Worm (Caenorhabditis elegans): ENCODE data around the gene sas-5.

Gene sas-5

DNA sequence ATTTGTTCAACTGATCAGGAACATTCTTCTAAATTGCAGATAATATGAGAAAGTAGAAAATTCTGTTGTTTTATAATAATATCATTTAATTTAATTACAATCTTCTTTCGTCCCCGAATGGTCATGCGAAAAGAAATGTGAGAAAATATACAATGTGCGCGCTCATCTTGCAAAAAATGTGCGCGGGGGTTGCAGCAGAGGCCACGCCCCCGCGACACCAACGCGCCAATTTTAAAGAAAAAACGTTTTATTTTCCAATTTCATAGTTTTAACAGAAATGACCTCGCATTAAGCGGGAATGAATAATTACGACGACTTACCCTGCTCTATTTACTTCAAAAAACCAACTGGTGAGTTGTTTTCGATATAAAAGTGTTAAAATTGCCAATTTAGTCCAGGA lies at the start of gene sas-5:
TSS of gene sas-5 (plus strand) at position 257 of the 400 bp plus-strand sequence.
- peak; percentile 79 for TF ChIP-seq ceh-19 (GFP tag; optimal IDR thresholded peaks at IDR 0.05)
- TF ChIP-seq sdc-2 (tag; optimal IDR thresholded peaks at IDR 0.05) = no peak
- TF ChIP-seq ahr-1 (tag; optimal IDR thresholded peaks at IDR 0.05) = peak; percentile 62
- peak; percentile 8 for TF ChIP-seq mec-3 (tag; optimal IDR thresholded peaks at IDR 0.05; ENCODE audit: borderline replicate concordance)
- peak; percentile 51 for TF ChIP-seq fkh-10 (GFP tag; optimal IDR thresholded peaks at IDR 0.05)
- peak; percentile 85 for TF ChIP-seq ceh-14 (tag; optimal IDR thresholded peaks at IDR 0.05)
- TF ChIP-seq F13H6.1 (tag; optimal IDR thresholded peaks at IDR 0.05) = peak; percentile 59
- peak; percentile 6 for TF ChIP-seq pax-1 (tag; optimal IDR thresholded peaks at IDR 0.05)
- peak; percentile 49 for TF ChIP-seq ets-4 (tag; optimal IDR thresholded peaks at IDR 0.05)
- TF ChIP-seq hlh-13 (GFP tag; optimal IDR thresholded peaks at IDR 0.05) = peak; percentile 5
- peak; percentile 66 for TF ChIP-seq lin-11 (tag; optimal IDR thresholded peaks at IDR 0.05)
- TF ChIP-seq ceh-30 (tag; optimal IDR thresholded peaks at IDR 0.05) = no peak
- TF ChIP-seq unc-55 (GFP tag; optimal IDR thresholded peaks at IDR 0.05) = no peak
- peak; percentile 77 for TF ChIP-seq ceh-45 (GFP tag; IDR thresholded peaks at IDR 0.05)
- peak; percentile 40 for TF ChIP-seq ceh-9 (tag; optimal IDR thresholded peaks at IDR 0.05)
- peak; percentile 17 for TF ChIP-seq ceh-48 (tag; optimal IDR thresholded peaks at IDR 0.05)
- TF ChIP-seq pat-9 (tag; optimal IDR thresholded peaks at IDR 0.05) = peak; percentile 74
- TF ChIP-seq pqm-1 (tag; optimal IDR thresholded peaks at IDR 0.05) = no peak
- peak; percentile 36 for TF ChIP-seq hlh-6 (tag; optimal IDR thresholded peaks at IDR 0.05)
- TF ChIP-seq tbx-7 (tag; optimal IDR thresholded peaks at IDR 0.05) = peak; percentile 21
- no peak for TF ChIP-seq ceh-18 (tag; optimal IDR thresholded peaks at IDR 0.05)
- TF ChIP-seq pha-2 (tag; optimal IDR thresholded peaks at IDR 0.05) = peak; percentile 62
- peak; percentile 79 for TF ChIP-seq gmeb-2 (tag; optimal IDR thresholded peaks at IDR 0.05)
- peak; percentile 83 for TF ChIP-seq fax-1 (tag; optimal IDR thresholded peaks at IDR 0.05)
- peak; percentile 73 for TF ChIP-seq ref-2 (tag; optimal IDR thresholded peaks at IDR 0.05)
- TF ChIP-seq elt-4 (tag; optimal IDR thresholded peaks at IDR 0.05) = no peak
- TF ChIP-seq ztf-16 (tag; optimal IDR thresholded peaks at IDR 0.05) = peak; percentile 80
- peak; percentile 42 for TF ChIP-seq unc-42 (tag; optimal IDR thresholded peaks at IDR 0.05)
- TF ChIP-seq madf-2 (tag; optimal IDR thresholded peaks at IDR 0.05) = peak; percentile 75
- TF ChIP-seq ama-1 (optimal IDR thresholded peaks at IDR 0.05) = no peak
- peak; percentile 79 for TF ChIP-seq K09A11.1 (tag; optimal IDR thresholded peaks at IDR 0.05; ENCODE audit: insufficient read depth)
- peak; percentile 87 for TF ChIP-seq tbx-2 (tag; optimal IDR thresholded peaks at IDR 0.05)
- TF ChIP-seq C08G9.2 (tag; optimal IDR thresholded peaks at IDR 0.05) = peak; percentile 71
- peak; percentile 35; the same call in 1 of the 2 replicates for TF ChIP-seq sox-2 (GFP tag; IDR thresholded peaks at IDR 0.05)
- peak; percentile 80 for TF ChIP-seq C38D4.7 (GFP tag; optimal IDR thresholded peaks at IDR 0.05)
- peak; percentile 66 for TF ChIP-seq zip-5 (tag; optimal IDR thresholded peaks at IDR 0.05)
- TF ChIP-seq K02D7.2 (tag; optimal IDR thresholded peaks at IDR 0.05) = peak; percentile 57
- TF ChIP-seq Y22D7AL.16 (tag; optimal IDR thresholded peaks at IDR 0.05) = peak; percentile 77
- peak; percentile 49 for TF ChIP-seq nhr-232 (tag; optimal IDR thresholded peaks at IDR 0.05)
- TF ChIP-seq hlh-30 (tag; optimal IDR thresholded peaks at IDR 0.05; ENCODE audit: insufficient read depth) = peak; percentile 13
- TF ChIP-seq eyg-1 (tag; optimal IDR thresholded peaks at IDR 0.05) = peak; percentile 65
- TF ChIP-seq ttx-3 (tag; optimal IDR thresholded peaks at IDR 0.05) = peak; percentile 85
- peak; percentile 60 for TF ChIP-seq T23F11.4 (GFP tag; optimal IDR thresholded peaks at IDR 0.05)
- TF ChIP-seq pag-3 (tag; optimal IDR thresholded peaks at IDR 0.05; ENCODE audit: borderline replicate concordance) = no peak
- TF ChIP-seq syd-9 (tag; optimal IDR thresholded peaks at IDR 0.05) = peak; percentile 62
- TF ChIP-seq dmd-4 (tag; optimal IDR thresholded peaks at IDR 0.05; ENCODE audit: borderline replicate concordance) = peak; percentile 71
- TF ChIP-seq ceh-2 (tag; optimal IDR thresholded peaks at IDR 0.05) = peak; percentile 78
- TF ChIP-seq unc-3 (GFP tag; conservative IDR thresholded peaks at IDR 0.05) = peak; percentile 61; the same call in 1 of the 2 replicates
- TF ChIP-seq unc-3 (tag; optimal IDR thresholded peaks at IDR 0.05) = peak; percentile 73
- TF ChIP-seq ceh-34 (tag; optimal IDR thresholded peaks at IDR 0.05) = peak; percentile 72
- peak; percentile 83 for TF ChIP-seq unc-86 (tag; optimal IDR thresholded peaks at IDR 0.05)
- TF ChIP-seq pha-4 (tag; optimal IDR thresholded peaks at IDR 0.05) = no peak
- TF ChIP-seq ceh-22 (tag; optimal IDR thresholded peaks at IDR 0.05) = no peak

Measured in whole organism, late embryonic.